Fruit fly (Drosophila melanogaster) whole organism, adult: ENCODE results near the gene CG12206.

Source experiments
- CG14711 ChIP-seq: fragments of 200-800 bp; sonication (Bioruptor generic); optimal IDR thresholded peaks from 2 replicates; lab custom pipeline; 2018; ENCODE audit warnings: missing biosample characterization, mild to moderate bottlenecking, missing genetic modification characterization, moderate library complexity
- Mnt ChIP-seq: fragments of 200-800 bp; sonication (Bioruptor generic); optimal IDR thresholded peaks from 2 replicates; lab custom pipeline; 2016; ENCODE audit warnings: missing biosample characterization, mild to moderate bottlenecking, missing genetic modification characterization
- bab1 ChIP-seq: fragments of 200-800 bp; sonication (Bioruptor generic); optimal IDR thresholded peaks from 3 replicates; lab custom pipeline; 2019; ENCODE audit warnings: missing biosample characterization, mild to moderate bottlenecking, missing genetic modification characterization, moderate library complexity
- cnc ChIP-seq, 2 experiments: fragments of >200 bp; optimal IDR thresholded peaks; 2 replicates each; lab custom pipeline; 2017
- kay ChIP-seq: fragments of 200-800 bp; sonication (Bioruptor generic); peaks from one replicate; lab custom pipeline; 2016; ENCODE audit warnings: missing biosample characterization, missing genetic modification characterization, borderline replicate concordance
- toe ChIP-seq: fragments of 200-800 bp; sonication (Bioruptor generic); optimal IDR thresholded peaks from 2 replicates; lab custom pipeline; 2016; ENCODE audit warnings: missing biosample characterization, missing genetic modification characterization

DNA sequence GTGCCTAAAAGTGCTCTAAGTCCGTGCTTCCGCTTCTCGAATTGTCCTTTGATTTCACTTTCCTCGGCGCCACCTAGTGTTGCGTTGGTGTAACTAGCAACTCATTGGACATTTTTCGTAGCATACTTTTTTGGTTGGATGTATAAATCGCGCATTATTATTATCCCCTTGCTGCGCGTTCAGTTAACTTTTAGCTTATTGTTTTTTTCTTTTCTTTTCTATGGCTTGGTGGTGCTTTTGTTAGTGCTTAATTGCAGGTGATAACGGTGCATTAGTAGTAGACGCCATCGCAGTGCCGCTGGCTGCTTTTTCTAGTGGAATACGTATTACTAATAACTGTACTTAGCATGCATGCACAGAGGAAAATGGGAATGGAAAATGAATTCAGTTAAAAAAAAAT is 6.7 kb upstream of the CG12206 start:
- TF ChIP-seq toe: peak; percentile 19
- no peak for TF ChIP-seq cnc (optimal IDR thresholded peaks at IDR 0.05; lab: Kevin White, UChicago)
- TF ChIP-seq Mnt: peak; percentile 16
- TF ChIP-seq kay: no peak
- TF ChIP-seq bab1 (GFP tag; lab: Kevin White, UChicago): peak; percentile 37
- peak; percentile 31 for TF ChIP-seq CG14711 (tag; lab: Kevin White, UChicago)
